Fruit fly (Drosophila melanogaster) whole organism, embryonic: ENCODE data around the gene CG7582.

Experiments used
- Ada2b ChIP-seq: fragments of 200-800 bp; sonication (Bioruptor generic); IDR thresholded peaks from 2 replicates; pipeline ENCODE4 v1.3.6; 2022; ENCODE audit warnings: missing biosample characterization, missing genetic modification characterization
- Antp ChIP-seq: fragments of 200-800 bp; sonication (Bioruptor generic); optimal IDR thresholded peaks from 3 replicates; lab custom pipeline; 2016; ENCODE audit warnings: missing biosample characterization, missing genetic modification characterization
- Asciz ChIP-seq: fragments of 200-800 bp; sonication (Bioruptor generic); optimal IDR thresholded peaks from 2 replicates; lab custom pipeline; 2017; ENCODE audit warnings: missing biosample characterization, mild to moderate bottlenecking, missing genetic modification characterization, missing genetic modification reagents
- Awh ChIP-seq: fragments of 200-800 bp; sonication (Bioruptor generic); IDR thresholded peaks from 2 replicates; pipeline ENCODE4, ENCODE4 v1.3.6; 2022; ENCODE audit warnings: missing biosample characterization, missing genetic modification characterization
- BEAF-32 ChIP-seq: fragments of 200-800 bp; sonication (Bioruptor generic); optimal IDR thresholded peaks from 3 replicates; lab custom pipeline; 2017; ENCODE audit warnings: missing biosample characterization, missing genetic modification characterization, mild to moderate bottlenecking, moderate library complexity, missing genetic modification reagents
- Blimp-1 ChIP-seq: fragments of 200-800 bp; sonication (Bioruptor generic); optimal IDR thresholded peaks from 3 replicates; lab custom pipeline; 2018; ENCODE audit warnings: missing biosample characterization, missing genetic modification characterization, mild to moderate bottlenecking, moderate library complexity, missing genetic modification reagents
- CG10209 ChIP-seq: fragments of 200-800 bp; sonication (Bioruptor generic); optimal IDR thresholded peaks from 3 replicates; lab custom pipeline; 2017; ENCODE audit warnings: missing biosample characterization, mild to moderate bottlenecking, missing genetic modification characterization, missing genetic modification reagents
- CG10366 ChIP-seq: fragments of 200-800 bp; sonication (Bioruptor generic); IDR thresholded peaks from 2 replicates; pipeline ENCODE4 v1.3.6; 2022; ENCODE audit warnings: missing biosample characterization, missing genetic modification characterization
- CG11398 ChIP-seq: fragments of 200-800 bp; sonication (Bioruptor generic); optimal IDR thresholded peaks from 2 replicates; lab custom pipeline; 2016; ENCODE audit warnings: missing biosample characterization, missing genetic modification characterization
- CG11723 ChIP-seq: fragments of 200-800 bp; sonication (Bioruptor generic); optimal IDR thresholded peaks from 2 replicates; lab custom pipeline; 2017; ENCODE audit warnings: missing biosample characterization, mild to moderate bottlenecking, missing genetic modification characterization
- CG12744 ChIP-seq: fragments of 200-800 bp; sonication (Bioruptor generic); optimal IDR thresholded peaks from 2 replicates; lab custom pipeline; 2016; ENCODE audit warnings: missing biosample characterization, missing genetic modification characterization
- CG12942 ChIP-seq: fragments of 200-800 bp; sonication (Bioruptor generic); optimal IDR thresholded peaks from 3 replicates; lab custom pipeline; 2016; ENCODE audit warnings: missing biosample characterization, missing genetic modification characterization
- CG14441 ChIP-seq: fragments of 200-800 bp; sonication (Bioruptor generic); IDR thresholded peaks from 2 replicates; pipeline ENCODE4 v1.3.6; 2022; ENCODE audit warnings: missing biosample characterization, missing genetic modification characterization
- CG15514 ChIP-seq: fragments of 200-800 bp; sonication (Bioruptor generic); optimal IDR thresholded peaks from 3 replicates; lab custom pipeline; 2017; ENCODE audit warnings: missing biosample characterization, missing genetic modification characterization, mild to moderate bottlenecking, moderate library complexity, missing genetic modification reagents
- CG1602 ChIP-seq: fragments of 200-800 bp; sonication (Bioruptor generic); optimal IDR thresholded peaks from 3 replicates; lab custom pipeline; 2016; ENCODE audit warnings: missing biosample characterization, missing genetic modification characterization
- CG16863 ChIP-seq: fragments of 200-800 bp; sonication (Bioruptor generic); optimal IDR thresholded peaks from 3 replicates; lab custom pipeline; 2016; ENCODE audit warnings: missing biosample characterization, missing genetic modification characterization
- CG17802 ChIP-seq: fragments of 200-800 bp; sonication (Bioruptor generic); optimal IDR thresholded peaks from 2 replicates; lab custom pipeline; 2018; ENCODE audit warnings: missing biosample characterization, mild to moderate bottlenecking, missing genetic modification characterization, moderate library complexity
- CG17829 ChIP-seq: fragments of 200-800 bp; optimal IDR thresholded peaks from 2 replicates; lab custom pipeline; 2019; ENCODE audit warnings: missing biosample characterization, mild to moderate bottlenecking, missing genetic modification characterization, moderate library complexity
- CG2875 ChIP-seq: fragments of 200-800 bp; sonication (Bioruptor generic); optimal IDR thresholded peaks from 2 replicates; lab custom pipeline; 2017; ENCODE audit warnings: missing biosample characterization, mild to moderate bottlenecking, missing genetic modification characterization, missing genetic modification reagents
- CG30431 ChIP-seq: fragments of 200-800 bp; sonication (Bioruptor generic); optimal IDR thresholded peaks from 2 replicates; lab custom pipeline; 2017; ENCODE audit warnings: missing biosample characterization, missing genetic modification characterization
- CG32772 ChIP-seq: fragments of 200-800 bp; sonication (Bioruptor generic); IDR thresholded peaks from 2 replicates; pipeline ENCODE4 v1.3.6; 2022; ENCODE audit warnings: missing biosample characterization, missing genetic modification characterization
- CG42726 ChIP-seq: fragments of 200-800 bp; sonication (Bioruptor generic); IDR thresholded peaks from 2 replicates; pipeline ENCODE4 v1.3.6; 2022; ENCODE audit warnings: missing biosample characterization, missing genetic modification characterization; ENCODE audit not compliant: partially characterized antibody
- CG7271 ChIP-seq: fragments of 200-800 bp; sonication (Bioruptor generic); optimal IDR thresholded peaks from 2 replicates; lab custom pipeline; 2018; ENCODE audit warnings: missing biosample characterization, mild to moderate bottlenecking, missing genetic modification characterization, moderate library complexity
- CG7556 ChIP-seq: fragments of 200-800 bp; sonication (Bioruptor generic); optimal IDR thresholded peaks from 2 replicates; lab custom pipeline; 2017; ENCODE audit warnings: missing biosample characterization, mild to moderate bottlenecking, missing genetic modification characterization
- Hr39 ChIP-seq: fragments of >200 bp; optimal IDR thresholded peaks from 2 replicates; lab custom pipeline; 2017
- MTF-1 ChIP-seq: fragments of 200-800 bp; sonication (Bioruptor generic); optimal IDR thresholded peaks from 2 replicates; lab custom pipeline; 2018; ENCODE audit warnings: missing biosample characterization, mild to moderate bottlenecking, missing genetic modification characterization, borderline replicate concordance
- NC2α ChIP-seq: fragments of 200-800 bp; sonication (Bioruptor generic); optimal IDR thresholded peaks from 2 replicates; lab custom pipeline; 2016; ENCODE audit warnings: missing biosample characterization, missing genetic modification characterization
- NK7.1 ChIP-seq: fragments of 200-800 bp; sonication (Bioruptor generic); optimal IDR thresholded peaks from 3 replicates; lab custom pipeline; 2016; ENCODE audit warnings: missing biosample characterization, missing genetic modification characterization
- Side ChIP-seq: fragments of 200-800 bp; sonication (Bioruptor generic); optimal IDR thresholded peaks from 2 replicates; lab custom pipeline; 2016; ENCODE audit warnings: missing biosample characterization, missing genetic modification characterization
- Sry-δ ChIP-seq: fragments of 200-800 bp; sonication (Bioruptor generic); optimal IDR thresholded peaks from 2 replicates; lab custom pipeline; 2016; ENCODE audit warnings: missing biosample characterization, missing genetic modification characterization
- TFAM ChIP-seq: fragments of 200-800 bp; sonication (Bioruptor generic); optimal IDR thresholded peaks from 2 replicates; lab custom pipeline; 2017; ENCODE audit warnings: missing biosample characterization, missing genetic modification characterization, inconsistent platforms
- Vsx1 ChIP-seq: fragments of 200-800 bp; sonication (Bioruptor generic); optimal IDR thresholded peaks from 2 replicates; lab custom pipeline; 2017; ENCODE audit warnings: missing biosample characterization, mild to moderate bottlenecking, missing genetic modification characterization, missing genetic modification reagents
- YL-1 ChIP-seq: fragments of 200-800 bp; sonication (Bioruptor generic); optimal IDR thresholded peaks from 3 replicates; lab custom pipeline; 2017; ENCODE audit warnings: missing biosample characterization, mild to moderate bottlenecking, missing genetic modification characterization
- ase ChIP-seq: fragments of 200-800 bp; sonication (Bioruptor generic); IDR thresholded peaks from 3 replicates; pipeline ENCODE4 v1.3.6; 2022; ENCODE audit warnings: missing biosample characterization, missing genetic modification characterization
- ato ChIP-seq: fragments of 200-800 bp; sonication (Bioruptor generic); IDR thresholded peaks from 2 replicates; pipeline ENCODE4 v1.3.6; 2022; ENCODE audit warnings: missing biosample characterization, missing genetic modification characterization; ENCODE audit not compliant: partially characterized antibody
- bcd ChIP-seq: fragments of 200-800 bp; sonication (Bioruptor generic); optimal IDR thresholded peaks from 2 replicates; lab custom pipeline; 2017; ENCODE audit warnings: missing biosample characterization, mild to moderate bottlenecking, missing genetic modification characterization
- bsh ChIP-seq, 2 experiments: fragments of 200-800 bp; sonication (Bioruptor generic); optimal IDR thresholded peaks; 2 replicates each; lab custom pipeline; 2017 to 2018; ENCODE audit warnings: mild to moderate bottlenecking in 2 of 2, missing biosample characterization in 2 of 2, missing genetic modification characterization in 2 of 2, moderate library complexity in 1 of 2
- btn ChIP-seq: fragments of 200-800 bp; sonication (Bioruptor generic); optimal IDR thresholded peaks from 2 replicates; lab custom pipeline; 2016; ENCODE audit warnings: missing biosample characterization, missing genetic modification characterization
- croc ChIP-seq: fragments of 200-800 bp; sonication (Bioruptor generic); conservative IDR thresholded peaks from 3 replicates; pipeline ENCODE4 v1.3.6; 2022; ENCODE audit warnings: missing biosample characterization, missing genetic modification characterization
- gsb-n ChIP-seq: fragments of 200-800 bp; sonication (Bioruptor generic); optimal IDR thresholded peaks from 3 replicates; lab custom pipeline; 2018; ENCODE audit warnings: missing biosample characterization, mild to moderate bottlenecking, missing genetic modification characterization
- kay ChIP-seq: fragments of 200-800 bp; sonication (Bioruptor generic); optimal IDR thresholded peaks from 2 replicates; lab custom pipeline; 2016; ENCODE audit warnings: missing biosample characterization, missing genetic modification characterization
- lola ChIP-seq, 3 experiments: fragments of >200 bp in 2 of 3; fragments of 200-800 bp in 1 of 3; sonication (Bioruptor generic) in 1 of 3; optimal IDR thresholded peaks; 2 replicates each; lab custom pipeline; 2017 to 2019; ENCODE audit warnings: missing biosample characterization in 3 of 3, missing genetic modification characterization in 3 of 3, mild to moderate bottlenecking in 1 of 3, moderate library complexity in 1 of 3
- otp ChIP-seq: fragments of 200-800 bp; sonication (Bioruptor generic); IDR thresholded peaks from 3 replicates; pipeline ENCODE4, ENCODE4 v1.3.6; 2022; ENCODE audit warnings: missing biosample characterization, missing genetic modification characterization
- p53 ChIP-seq: fragments of 200-800 bp; sonication (Bioruptor generic); optimal IDR thresholded peaks from 2 replicates; lab custom pipeline; 2016; ENCODE audit warnings: missing biosample characterization, missing genetic modification characterization
- pan ChIP-seq, 4 experiments: fragments of >200 bp in 3 of 4; fragments of 200-800 bp in 1 of 4; sonication (Bioruptor generic) in 1 of 4; optimal IDR thresholded peaks in 3 of 4; IDR thresholded peaks in 1 of 4; 2 replicates each; pipeline versions ENCODE4 v1.3.6 to Lab custom; 2017 to 2022; ENCODE audit warnings: missing biosample characterization in 2 of 4, missing genetic modification characterization in 2 of 4, mixed read lengths in 1 of 4
- pros ChIP-seq: fragments of 200-800 bp; sonication (Bioruptor generic); optimal IDR thresholded peaks from 3 replicates; lab custom pipeline; 2019; ENCODE audit warnings: missing biosample characterization, mild to moderate bottlenecking, missing genetic modification characterization, moderate library complexity
- row ChIP-seq: fragments of 200-800 bp; sonication (Bioruptor generic); IDR thresholded peaks from 3 replicates; pipeline ENCODE4 v1.3.6; 2022; ENCODE audit warnings: missing biosample characterization, missing genetic modification characterization
- sima ChIP-seq: fragments of 200-800 bp; sonication (Bioruptor generic); optimal IDR thresholded peaks from 2 replicates; lab custom pipeline; 2016; ENCODE audit warnings: missing biosample characterization, missing genetic modification characterization
- sug ChIP-seq: fragments of 200-800 bp; optimal IDR thresholded peaks from 2 replicates; lab custom pipeline; 2019; ENCODE audit warnings: missing biosample characterization, mild to moderate bottlenecking, missing genetic modification characterization, moderate library complexity
- tna ChIP-seq: fragments of 200-800 bp; sonication (Bioruptor generic); IDR thresholded peaks from 2 replicates; pipeline ENCODE4 v1.3.6; 2022; ENCODE audit warnings: missing biosample characterization, missing genetic modification characterization; ENCODE audit not compliant: partially characterized antibody

The CG7582 gene

dm6 chr3R:29711434-29711833, 29.4 kb upstream of the CG7582 start (continued):
- TF ChIP-seq pros (GFP tag; lab: Kevin White, UChicago) (no peak), MTF-1 (GFP tag; lab: Kevin White, UChicago) (no peak), CG1602 (GFP tag; lab: Kevin White, UChicago) (no peak), CG10209 (GFP tag; lab: Kevin White, UChicago) (no peak), ato (no peak), CG12744 (GFP tag; lab: Kevin White, UChicago) (no peak), NK7.1 (GFP tag; lab: Kevin White, UChicago) (no peak), TFAM (GFP tag; lab: Kevin White, UChicago) (no peak), Asciz (GFP tag; lab: Kevin White, UChicago) (no peak), CG11723 (GFP tag; lab: Kevin White, UChicago) (no peak), Sry-δ (GFP tag; lab: Kevin White, UChicago) (no peak), croc (GFP tag; lab: Robert Waterston, UW) (no peak), CG42726 (GFP tag; lab: Robert Waterston, UW) (no peak), CG17829 (no peak), CG11398 (no peak), pan (optimal IDR thresholded peaks at IDR 0.05; lab: Kevin White, UChicago) (no peak), pan (GFP tag; optimal IDR thresholded peaks at IDR 0.05 in 1 of 2, IDR thresholded peaks at IDR 0.05 in 1 of 2) (no peak), Ada2b (GFP tag; lab: Robert Waterston, UW) (0 out of 2 replicates have a peak, but pooled peaks have one; percentile 15), gsb-n (no peak), CG10366 (GFP tag; lab: Robert Waterston, UW) (no peak), sima (GFP tag; lab: Kevin White, UChicago) (no peak), CG17802 (tag; lab: Kevin White, UChicago) (no peak), bcd (GFP tag; lab: Kevin White, UChicago) (no peak), p53 (GFP tag; lab: Kevin White, UChicago) (no peak), Vsx1 (GFP tag; lab: Kevin White, UChicago) (no peak), Blimp-1 (GFP tag; lab: Kevin White, UChicago) (no peak), lola (GFP tag; optimal IDR thresholded peaks at IDR 0.05; lab: Kevin White, UChicago) (peak in 1 of 3 experiments; percentile 41), CG14441 (no peak), kay (GFP tag; lab: Kevin White, UChicago) (no peak), CG7556 (no peak), Side (GFP tag; lab: Kevin White, UChicago) (no peak), CG32772 (no peak), CG2875 (GFP tag; lab: Kevin White, UChicago) (no peak), Awh (no peak), bsh (GFP tag; optimal IDR thresholded peaks at IDR 0.05; lab: Kevin White, UChicago) (peak in 1 of 2 experiments; percentile 40), CG7271 (tag; lab: Kevin White, UChicago) (no peak), otp (GFP tag; lab: Robert Waterston, UW) (0 out of 3 replicates have a peak, but pooled peaks have one; percentile 7), btn (no peak), tna (GFP tag; lab: Robert Waterston, UW) (no peak), Antp (GFP tag; lab: Kevin White, UChicago) (no peak), CG16863 (GFP tag; lab: Kevin White, UChicago) (no peak), row (peak; percentile 35; the same call in 2 of the 3 replicates), CG30431 (peak; percentile 7), Hr39 (lab: Kevin White, UChicago) (no peak), YL-1 (GFP tag; lab: Kevin White, UChicago) (no peak), CG15514 (GFP tag; lab: Kevin White, UChicago) (no peak), NC2α (no peak), ase (GFP tag; lab: Robert Waterston, UW) (no peak), BEAF-32 (GFP tag; lab: Kevin White, UChicago) (no peak), CG12942 (GFP tag; lab: Kevin White, UChicago) (no peak), sug (tag; lab: Kevin White, UChicago) (no peak)
